Worm (Caenorhabditis elegans): Measurements from ENCODE around the gene C46F2.1.

DNA sequence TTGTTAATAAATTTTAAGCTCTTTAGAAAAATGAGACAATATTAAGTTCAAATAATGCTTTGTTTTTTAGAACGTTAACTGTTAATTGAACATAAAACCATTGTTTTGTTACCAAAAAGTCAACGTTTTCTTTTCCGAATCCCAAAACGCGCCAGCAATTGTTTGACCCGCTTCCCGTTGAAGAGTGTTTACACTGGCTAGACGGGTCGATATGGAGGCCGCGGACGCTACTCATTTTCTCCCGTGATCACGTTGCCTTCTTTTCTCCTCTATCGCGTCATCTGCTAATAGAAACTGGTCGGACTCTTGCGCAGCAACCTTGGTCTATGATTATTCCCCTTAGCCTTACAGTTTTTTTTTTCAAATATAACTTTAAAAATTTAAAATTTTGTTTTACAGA is 48.8 kb upstream of the C46F2.1 start, which contains the start of gene C34D10.1:
- no peak for TF ChIP-seq W03F9.2 (tag; optimal IDR thresholded peaks at IDR 0.05)
- peak; percentile 17 for TF ChIP-seq him-1 (tag; optimal IDR thresholded peaks at IDR 0.05)

Data from whole organism, L4/young adult.